Worm (Caenorhabditis elegans): ENCODE results near the gene Y64G10A.2.

Gene Y64G10A.2

DNA sequence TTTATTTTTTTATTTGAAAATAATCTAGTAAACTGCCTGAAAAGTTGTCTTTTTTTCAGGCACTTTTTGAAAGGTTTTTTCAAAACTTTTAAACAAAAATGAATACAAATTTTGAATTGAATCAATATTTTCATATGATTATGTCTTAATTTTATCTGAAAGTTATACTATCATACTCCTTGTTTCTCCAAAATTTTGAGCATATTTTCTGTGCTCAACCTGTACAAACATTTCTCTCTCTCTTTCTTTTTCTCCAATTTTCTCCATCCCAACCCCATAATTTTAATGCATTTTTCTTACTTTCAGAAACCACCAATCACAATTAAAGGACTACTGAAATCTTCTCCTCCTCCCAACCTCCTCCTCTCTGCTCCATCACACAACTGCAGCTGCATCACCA lies 31.9 kb upstream of the Y64G10A.2 start, which contains the start of gene ilcr-1:
Gene ilcr-1, plus strand, starts transcription at position 301 of the 400 bp plus-strand sequence.
- TF ChIP-seq R02D3.7 (tag; optimal IDR thresholded peaks at IDR 0.05) = no peak

DNA sequence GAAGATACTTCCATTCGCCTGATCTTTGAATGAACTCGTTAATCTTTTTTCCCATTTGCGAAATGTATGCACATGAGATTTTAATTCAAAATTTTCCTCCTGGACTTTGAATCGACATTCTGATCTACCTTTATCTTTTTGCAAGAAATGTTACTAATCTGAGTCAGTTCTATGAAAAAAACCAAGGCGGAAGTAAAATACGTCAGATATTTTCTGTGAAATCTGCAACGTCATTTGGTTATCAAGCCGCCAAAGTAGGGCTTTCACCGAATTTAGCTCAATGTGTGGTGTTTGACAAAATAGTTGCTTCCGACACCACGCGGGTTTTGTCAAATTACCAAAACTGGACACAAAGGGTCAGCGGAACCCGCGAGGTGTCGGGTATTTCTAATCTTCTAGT lies 30.6 kb upstream of the Y64G10A.2 start:
- TF ChIP-seq sem-4 (tag; optimal IDR thresholded peaks at IDR 0.05) = no peak
- no peak for TF ChIP-seq nhr-12 (tag; optimal IDR thresholded peaks at IDR 0.05)
- TF ChIP-seq nhr-21 (tag; optimal IDR thresholded peaks at IDR 0.05) = peak; percentile 14

DNA sequence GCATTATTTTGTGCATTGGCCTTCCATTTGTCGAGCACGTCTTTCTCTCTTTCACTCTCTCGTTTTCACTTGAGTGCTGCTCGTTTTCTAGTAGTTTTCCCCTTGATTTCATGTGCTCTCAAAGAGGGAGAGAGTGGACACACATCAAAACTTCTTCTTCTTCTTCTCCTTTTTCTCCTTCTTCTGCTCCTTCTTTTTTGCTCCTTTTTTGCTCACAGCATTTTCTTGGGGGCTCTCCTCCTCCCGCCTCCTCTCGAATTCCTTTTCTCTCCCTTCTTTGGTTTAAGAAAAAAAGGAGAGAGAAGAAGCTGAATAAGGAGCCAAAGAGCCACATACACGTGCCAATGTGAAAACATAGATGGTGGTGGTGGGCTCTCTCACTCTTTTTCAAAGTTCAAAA lies 28.3 kb upstream of the Y64G10A.2 start:
- no peak for TF ChIP-seq nhr-10 (tag; optimal IDR thresholded peaks at IDR 0.05)
- TF ChIP-seq lsy-2 (tag; optimal IDR thresholded peaks at IDR 0.05) = peak in 1 of 2 experiments; percentile 33
- peak; percentile 15 for TF ChIP-seq lin-13 (GFP tag; optimal IDR thresholded peaks at IDR 0.05)
- peak; percentile 45 for TF ChIP-seq nhr-6 (tag; optimal IDR thresholded peaks at IDR 0.05)
- TF ChIP-seq fos-1 (tag; optimal IDR thresholded peaks at IDR 0.05) = no peak
- no peak for TF ChIP-seq nhr-12 (tag; optimal IDR thresholded peaks at IDR 0.05)
- TF ChIP-seq snpc-4 (tag; optimal IDR thresholded peaks at IDR 0.05) = no peak
- no peak for TF ChIP-seq mab-5 (tag; optimal IDR thresholded peaks at IDR 0.05)
- no peak for TF ChIP-seq sma-3 (GFP tag; optimal IDR thresholded peaks at IDR 0.05)
- TF ChIP-seq ztf-1 (GFP tag; conservative IDR thresholded peaks at IDR 0.05) = no peak
- TF ChIP-seq nhr-23 (tag; optimal IDR thresholded peaks at IDR 0.05) = no peak
- TF ChIP-seq mdl-1 (tag; optimal IDR thresholded peaks at IDR 0.05) = peak; percentile 80 to 83
- no peak for TF ChIP-seq peb-1 (tag; optimal IDR thresholded peaks at IDR 0.05)
- no peak for TF ChIP-seq ztf-4 (tag; optimal IDR thresholded peaks at IDR 0.05)
- peak; percentile 61 for TF ChIP-seq C34F6.9 (tag; optimal IDR thresholded peaks at IDR 0.05)
- no peak for TF ChIP-seq egl-27 (tag; optimal IDR thresholded peaks at IDR 0.05)
- peak; percentile 87 for TF ChIP-seq nhr-129 (tag; optimal IDR thresholded peaks at IDR 0.05)
- no peak for TF ChIP-seq nhr-21 (tag; optimal IDR thresholded peaks at IDR 0.05)
- no peak for TF ChIP-seq nhr-25 (tag; optimal IDR thresholded peaks at IDR 0.05)
- TF ChIP-seq R02D3.7 (tag; optimal IDR thresholded peaks at IDR 0.05) = no peak
- peak; percentile 47 for TF ChIP-seq F13H6.1 (tag; optimal IDR thresholded peaks at IDR 0.05)
- no peak for TF ChIP-seq nhr-11 (tag; optimal IDR thresholded peaks at IDR 0.05)
- no peak for TF ChIP-seq mbf-1 (tag; optimal IDR thresholded peaks at IDR 0.05)
- TF ChIP-seq zag-1 (tag; optimal IDR thresholded peaks at IDR 0.05) = no peak
- no peak for TF ChIP-seq ztf-11 (tag; optimal IDR thresholded peaks at IDR 0.05)
- TF ChIP-seq lin-39 (tag; optimal IDR thresholded peaks at IDR 0.05) = no peak
- no peak for TF ChIP-seq dmd-4 (tag; optimal IDR thresholded peaks at IDR 0.05)
- peak; percentile 62 for TF ChIP-seq unc-55 (GFP tag; optimal IDR thresholded peaks at IDR 0.05)
- TF ChIP-seq blmp-1 (tag; optimal IDR thresholded peaks at IDR 0.05; ENCODE audit: insufficient read depth) = no peak

DNA sequence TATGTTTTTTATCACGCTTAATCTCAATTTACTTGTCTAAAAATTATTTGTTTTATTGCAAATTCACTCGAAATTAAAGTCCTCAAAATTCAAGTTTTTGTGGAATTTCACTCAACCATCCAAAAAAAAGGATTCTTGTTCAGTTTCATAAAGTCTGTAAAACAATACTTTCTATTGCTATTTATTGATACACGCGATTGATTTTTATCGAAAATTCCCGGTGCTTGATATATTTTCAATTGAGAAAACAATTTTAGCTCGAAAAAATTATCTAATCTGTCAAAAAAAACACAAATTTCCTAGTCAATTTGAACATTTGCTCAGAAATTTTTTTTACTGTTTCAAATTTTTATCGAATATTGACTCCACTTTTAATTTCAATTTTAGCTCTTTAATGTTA lies 25.7 kb upstream of the Y64G10A.2 start:
- TF ChIP-seq skn-1 (tag; optimal IDR thresholded peaks at IDR 0.05) = no peak
- TF ChIP-seq egl-27 (tag; optimal IDR thresholded peaks at IDR 0.05) = no peak
- no peak for TF ChIP-seq unc-55 (GFP tag; optimal IDR thresholded peaks at IDR 0.05)
- TF ChIP-seq nhr-25 (tag; optimal IDR thresholded peaks at IDR 0.05) = no peak

DNA sequence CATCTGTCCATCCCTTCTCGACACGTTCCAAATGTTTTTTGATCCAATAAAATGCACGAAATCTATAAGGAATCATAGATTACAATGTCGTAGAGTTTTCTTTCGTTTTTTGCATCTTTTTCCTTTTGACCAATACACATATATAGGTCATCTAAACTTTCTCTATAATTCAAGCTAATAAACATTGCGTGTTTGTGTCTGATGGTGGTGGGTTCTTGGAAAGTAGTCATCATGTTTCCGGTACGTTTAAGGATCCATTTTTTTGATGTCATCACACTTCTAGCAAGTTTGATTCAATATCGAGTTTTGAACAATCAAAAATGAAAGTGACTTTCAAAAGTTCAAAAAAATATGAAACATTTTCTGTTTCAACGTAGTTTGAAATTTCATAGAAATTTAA lies 24.6 kb upstream of the Y64G10A.2 start:
- TF ChIP-seq F13H6.1 (tag; optimal IDR thresholded peaks at IDR 0.05) (no peak), nhr-129 (tag; optimal IDR thresholded peaks at IDR 0.05) (peak; percentile 1), unc-55 (GFP tag; optimal IDR thresholded peaks at IDR 0.05) (peak; percentile 6)

DNA sequence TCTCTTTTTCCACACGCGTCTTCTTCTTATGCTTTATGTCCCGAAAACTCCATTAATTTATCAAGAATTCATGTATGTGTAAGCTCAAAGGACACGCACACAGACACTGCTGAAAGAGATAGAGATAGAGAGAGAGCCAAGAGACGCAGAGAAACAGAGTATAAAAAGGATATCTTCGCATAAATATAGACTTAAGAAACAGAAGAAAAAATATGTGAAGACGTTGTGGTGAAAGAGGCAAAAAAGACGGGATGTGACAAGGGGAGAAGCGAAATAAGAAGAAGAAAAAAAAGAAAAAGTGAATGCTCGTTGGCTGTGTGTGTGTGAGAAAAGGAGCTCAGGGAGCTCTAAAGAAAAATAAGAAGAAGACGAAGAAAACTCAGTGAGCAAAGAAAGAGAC lies 16.5 kb upstream of the Y64G10A.2 start:
- TF ChIP-seq elt-1 (tag; optimal IDR thresholded peaks at IDR 0.05) = no peak
- no peak for TF ChIP-seq ztf-4 (tag; optimal IDR thresholded peaks at IDR 0.05)
- TF ChIP-seq ztf-1 (GFP tag; conservative IDR thresholded peaks at IDR 0.05) = no peak
- peak; percentile 19 to 71 for TF ChIP-seq lsy-2 (tag; optimal IDR thresholded peaks at IDR 0.05)
- no peak for TF ChIP-seq Y55F3AM.14 (GFP tag; optimal IDR thresholded peaks at IDR 0.05)
- TF ChIP-seq dmd-4 (tag; optimal IDR thresholded peaks at IDR 0.05) = no peak
- TF ChIP-seq ztf-11 (tag; optimal IDR thresholded peaks at IDR 0.05) = no peak
- no peak for TF ChIP-seq nhr-23 (tag; optimal IDR thresholded peaks at IDR 0.05)
- TF ChIP-seq unc-55 (GFP tag; optimal IDR thresholded peaks at IDR 0.05) = peak; percentile 92
- TF ChIP-seq lin-11 (tag; optimal IDR thresholded peaks at IDR 0.05) = no peak
- TF ChIP-seq F13H6.1 (tag; optimal IDR thresholded peaks at IDR 0.05) = peak; percentile 37
- TF ChIP-seq nhr-11 (tag; optimal IDR thresholded peaks at IDR 0.05) = no peak
- TF ChIP-seq nhr-12 (tag; optimal IDR thresholded peaks at IDR 0.05) = no peak
- TF ChIP-seq lin-39 (tag; optimal IDR thresholded peaks at IDR 0.05) = no peak
- no peak for TF ChIP-seq ZK546.5 (tag; optimal IDR thresholded peaks at IDR 0.05)
- TF ChIP-seq snpc-4 (tag; optimal IDR thresholded peaks at IDR 0.05) = no peak
- TF ChIP-seq mab-5 (tag; optimal IDR thresholded peaks at IDR 0.05) = no peak
- TF ChIP-seq nhr-10 (tag; optimal IDR thresholded peaks at IDR 0.05) = no peak
- no peak for TF ChIP-seq nhr-6 (tag; optimal IDR thresholded peaks at IDR 0.05)
- no peak for TF ChIP-seq elt-3 (tag; optimal IDR thresholded peaks at IDR 0.05)
- TF ChIP-seq nhr-77 (tag; optimal IDR thresholded peaks at IDR 0.05) = no peak
- no peak for TF ChIP-seq nhr-25 (tag; optimal IDR thresholded peaks at IDR 0.05)
- TF ChIP-seq egl-27 (tag; optimal IDR thresholded peaks at IDR 0.05) = no peak
- TF ChIP-seq C34F6.9 (tag; optimal IDR thresholded peaks at IDR 0.05) = peak; percentile 85
- TF ChIP-seq sma-3 (GFP tag; optimal IDR thresholded peaks at IDR 0.05) = no peak
- no peak for TF ChIP-seq blmp-1 (tag; optimal IDR thresholded peaks at IDR 0.05; ENCODE audit: insufficient read depth)
- no peak for TF ChIP-seq unc-62 (GFP tag; optimal IDR thresholded peaks at IDR 0.05)
- no peak for TF ChIP-seq fos-1 (tag; optimal IDR thresholded peaks at IDR 0.05)
- TF ChIP-seq nhr-129 (tag; optimal IDR thresholded peaks at IDR 0.05) = peak; percentile 76
- TF ChIP-seq zag-1 (tag; optimal IDR thresholded peaks at IDR 0.05) = peak; percentile 16
- no peak for TF ChIP-seq sem-4 (tag; optimal IDR thresholded peaks at IDR 0.05)
- TF ChIP-seq gmeb-1 (tag; optimal IDR thresholded peaks at IDR 0.05) = no peak
- no peak for TF ChIP-seq skn-1 (tag; optimal IDR thresholded peaks at IDR 0.05)
- no peak for TF ChIP-seq mbf-1 (tag; optimal IDR thresholded peaks at IDR 0.05)
